Fruit fly (Drosophila melanogaster) whole organism, embryonic: ENCODE measurements around the gene CG32373.

ENCODE experiments used
- Ada2b ChIP-seq: fragments of 200-800 bp; sonication (Bioruptor generic); IDR thresholded peaks from 2 replicates; pipeline ENCODE4 v1.3.6; 2022; ENCODE audit warnings: missing biosample characterization, missing genetic modification characterization
- Bteb2 ChIP-seq: fragments of 200-800 bp; sonication (Bioruptor generic); optimal IDR thresholded peaks from 2 replicates; lab custom pipeline; 2016; ENCODE audit warnings: missing biosample characterization, missing genetic modification characterization
- CG10267 ChIP-seq: fragments of 200-800 bp; sonication (Bioruptor generic); optimal IDR thresholded peaks from 2 replicates; lab custom pipeline; 2018; ENCODE audit warnings: missing biosample characterization, mild to moderate bottlenecking, missing genetic modification characterization, moderate library complexity
- CG10366 ChIP-seq: fragments of 200-800 bp; sonication (Bioruptor generic); IDR thresholded peaks from 2 replicates; pipeline ENCODE4 v1.3.6; 2022; ENCODE audit warnings: missing biosample characterization, missing genetic modification characterization
- CG11456 ChIP-seq: fragments of 200-800 bp; sonication (Bioruptor generic); IDR thresholded peaks from 3 replicates; pipeline ENCODE4 v1.3.6; 2022; ENCODE audit warnings: missing biosample characterization, missing genetic modification characterization
- CG12071 ChIP-seq: fragments of 200-800 bp; sonication (Bioruptor generic); optimal IDR thresholded peaks from 3 replicates; lab custom pipeline; 2018; ENCODE audit warnings: missing biosample characterization, mild to moderate bottlenecking, missing genetic modification characterization
- CG1603 ChIP-seq: fragments of 200-800 bp; sonication (Bioruptor generic); optimal IDR thresholded peaks from 2 replicates; lab custom pipeline; 2019; ENCODE audit warnings: missing biosample characterization, mild to moderate bottlenecking, missing genetic modification characterization, moderate library complexity
- CG16779 ChIP-seq: fragments of 200-800 bp; sonication (Bioruptor generic); IDR thresholded peaks from 2 replicates; pipeline ENCODE4 v1.3.6; 2022; ENCODE audit warnings: missing biosample characterization, missing genetic modification characterization
- CG16815 ChIP-seq: fragments of 200-800 bp; sonication (Bioruptor generic); optimal IDR thresholded peaks from 3 replicates; lab custom pipeline; 2017; ENCODE audit warnings: missing biosample characterization, mild to moderate bottlenecking, missing genetic modification characterization
- CG17912 ChIP-seq: fragments of 200-800 bp; sonication (Bioruptor generic); optimal IDR thresholded peaks from 2 replicates; lab custom pipeline; 2018; ENCODE audit warnings: missing biosample characterization, mild to moderate bottlenecking, missing genetic modification characterization
- CG2199 ChIP-seq: fragments of 200-800 bp; sonication (Bioruptor generic); IDR thresholded peaks from 3 replicates; pipeline ENCODE4 v1.3.6; 2022; ENCODE audit warnings: missing biosample characterization, missing genetic modification characterization
- CG30403 ChIP-seq: fragments of 200-800 bp; sonication (Bioruptor generic); optimal IDR thresholded peaks from 3 replicates; lab custom pipeline; 2016; ENCODE audit warnings: missing biosample characterization, missing genetic modification characterization
- CG30431 ChIP-seq: fragments of 200-800 bp; sonication (Bioruptor generic); optimal IDR thresholded peaks from 2 replicates; lab custom pipeline; 2017; ENCODE audit warnings: missing biosample characterization, missing genetic modification characterization
- CG32532 ChIP-seq: fragments of 200-800 bp; sonication (Bioruptor generic); IDR thresholded peaks from 2 replicates; pipeline ENCODE4 v1.3.6; 2022; ENCODE audit warnings: missing biosample characterization, missing genetic modification characterization
- CG4328 ChIP-seq: fragments of 200-800 bp; sonication (Bioruptor generic); optimal IDR thresholded peaks from 3 replicates; lab custom pipeline; 2017; ENCODE audit warnings: missing biosample characterization, missing genetic modification reagents, missing genetic modification characterization
- CG7839 ChIP-seq: fragments of 200-800 bp; sonication (Bioruptor generic); optimal IDR thresholded peaks from 3 replicates; lab custom pipeline; 2018; ENCODE audit warnings: missing biosample characterization, mild to moderate bottlenecking, missing genetic modification characterization, moderate library complexity
- CG8388 ChIP-seq: fragments of 200-800 bp; sonication (Bioruptor generic); optimal IDR thresholded peaks from 2 replicates; lab custom pipeline; 2019; ENCODE audit warnings: missing biosample characterization, mild to moderate bottlenecking, missing genetic modification characterization, moderate library complexity
- CG9797 ChIP-seq: fragments of 200-800 bp; sonication (Bioruptor generic); optimal IDR thresholded peaks from 3 replicates; lab custom pipeline; 2018; ENCODE audit warnings: missing biosample characterization, mild to moderate bottlenecking, missing genetic modification characterization
- CG9876 ChIP-seq: fragments of 200-800 bp; sonication (Bioruptor generic); optimal IDR thresholded peaks from 2 replicates; lab custom pipeline; 2016; ENCODE audit warnings: missing biosample characterization, missing genetic modification characterization
- CHES-1-like ChIP-seq: fragments of 200-800 bp; sonication (Bioruptor generic); optimal IDR thresholded peaks from 2 replicates; lab custom pipeline; 2016; ENCODE audit warnings: missing biosample characterization, missing genetic modification characterization
- D19A ChIP-seq: fragments of 200-800 bp; optimal IDR thresholded peaks from 3 replicates; lab custom pipeline; 2019; ENCODE audit warnings: missing biosample characterization, mild to moderate bottlenecking, missing genetic modification characterization, moderate library complexity
- E2f1 ChIP-seq: fragments of 200-800 bp; sonication (Bioruptor generic); IDR thresholded peaks from 2 replicates; pipeline ENCODE4 v1.3.6; 2022; ENCODE audit warnings: missing biosample characterization, missing genetic modification characterization
- Hr39 ChIP-seq: fragments of >200 bp; optimal IDR thresholded peaks from 2 replicates; lab custom pipeline; 2017
- Max ChIP-seq: fragments of 200-800 bp; sonication (Bioruptor generic); optimal IDR thresholded peaks from 2 replicates; lab custom pipeline; 2016; ENCODE audit warnings: missing biosample characterization, mild to moderate bottlenecking, missing genetic modification characterization
- PHDP ChIP-seq: fragments of 200-800 bp; sonication (Bioruptor generic); optimal IDR thresholded peaks from 3 replicates; lab custom pipeline; 2018; ENCODE audit warnings: missing biosample characterization, mild to moderate bottlenecking, missing genetic modification characterization, moderate library complexity
- Poxn ChIP-seq: fragments of 200-800 bp; sonication (Bioruptor generic); IDR thresholded peaks from 2 replicates; pipeline ENCODE4 v1.3.6; 2022; ENCODE audit warnings: missing biosample characterization, missing genetic modification characterization
- Ravus ChIP-seq: fragments of 200-800 bp; sonication (Bioruptor generic); IDR thresholded peaks from 2 replicates; pipeline ENCODE4 v1.3.6; 2022; ENCODE audit warnings: missing biosample characterization, missing genetic modification characterization
- Scr ChIP-seq: fragments of 200-800 bp; sonication (Bioruptor generic); IDR thresholded peaks from 2 replicates; pipeline ENCODE4 v1.3.6; 2022; ENCODE audit warnings: missing biosample characterization, missing genetic modification characterization; ENCODE audit not compliant: partially characterized antibody
- Spps ChIP-seq: fragments of 200-800 bp; sonication (Bioruptor generic); optimal IDR thresholded peaks from 2 replicates; lab custom pipeline; 2018; ENCODE audit warnings: missing biosample characterization, mild to moderate bottlenecking, missing genetic modification characterization
- Xrp1 ChIP-seq: fragments of 200-800 bp; sonication (Bioruptor generic); IDR thresholded peaks from 2 replicates; pipeline ENCODE4 v1.3.6; 2022; ENCODE audit warnings: missing biosample characterization, missing genetic modification characterization
- bab2 ChIP-seq: fragments of 200-800 bp; sonication (Bioruptor generic); optimal IDR thresholded peaks from 2 replicates; lab custom pipeline; 2016; ENCODE audit warnings: missing biosample characterization, missing genetic modification characterization
- cato ChIP-seq: fragments of 200-800 bp; sonication (Bioruptor generic); optimal IDR thresholded peaks from 2 replicates; lab custom pipeline; 2016; ENCODE audit warnings: missing biosample characterization, missing genetic modification characterization, borderline replicate concordance
- dmrt99B ChIP-seq: fragments of 200-800 bp; sonication (Bioruptor generic); optimal IDR thresholded peaks from 2 replicates; lab custom pipeline; 2018; ENCODE audit warnings: missing biosample characterization, mild to moderate bottlenecking, missing genetic modification characterization, moderate library complexity
- gfzf ChIP-seq: fragments of 200-800 bp; sonication (Bioruptor generic); optimal IDR thresholded peaks from 2 replicates; lab custom pipeline; 2016; ENCODE audit warnings: missing biosample characterization, mild to moderate bottlenecking, missing genetic modification characterization, moderate library complexity
- h ChIP-seq: fragments of >200 bp; optimal IDR thresholded peaks from 2 replicates; lab custom pipeline; 2017
- inv ChIP-seq: fragments of 200-800 bp; sonication (Bioruptor generic); IDR thresholded peaks from 2 replicates; pipeline ENCODE4 v1.3.6; 2022; ENCODE audit warnings: missing biosample characterization, missing genetic modification characterization; ENCODE audit not compliant: partially characterized antibody
- jing ChIP-seq: fragments of 200-800 bp; sonication (Bioruptor generic); optimal IDR thresholded peaks from 2 replicates; lab custom pipeline; 2018; ENCODE audit warnings: missing biosample characterization, mild to moderate bottlenecking, missing genetic modification characterization
- lilli ChIP-seq: fragments of 200-800 bp; sonication (Bioruptor generic); optimal IDR thresholded peaks from 3 replicates; lab custom pipeline; 2016; ENCODE audit warnings: missing biosample characterization, missing genetic modification characterization
- mirr ChIP-seq: fragments of 200-800 bp; sonication (Bioruptor generic); optimal IDR thresholded peaks from 3 replicates; lab custom pipeline; 2018; ENCODE audit warnings: missing biosample characterization, mild to moderate bottlenecking, missing genetic modification characterization
- mld ChIP-seq: fragments of 200-800 bp; sonication (Bioruptor generic); IDR thresholded peaks from 3 replicates; pipeline ENCODE4 v1.3.6; 2022; ENCODE audit warnings: missing biosample characterization, missing genetic modification characterization; ENCODE audit not compliant: partially characterized antibody
- org-1 ChIP-seq: fragments of 200-800 bp; sonication (Bioruptor generic); optimal IDR thresholded peaks from 2 replicates; lab custom pipeline; 2017; ENCODE audit warnings: missing biosample characterization, missing genetic modification characterization
- psq ChIP-seq: fragments of 200-800 bp; sonication (Bioruptor generic); optimal IDR thresholded peaks from 2 replicates; lab custom pipeline; 2017; ENCODE audit warnings: missing biosample characterization, missing genetic modification characterization
- schlank ChIP-seq: fragments of 200-800 bp; sonication (Bioruptor generic); optimal IDR thresholded peaks from 2 replicates; lab custom pipeline; 2018; ENCODE audit warnings: missing biosample characterization, mild to moderate bottlenecking, missing genetic modification characterization
- sens ChIP-seq: fragments of 200-800 bp; sonication (Bioruptor generic); peaks from one replicate; lab custom pipeline; 2016; ENCODE audit warnings: missing biosample characterization, missing genetic modification characterization
- slbo ChIP-seq: fragments of 200-800 bp; sonication (Bioruptor generic); IDR thresholded peaks from 2 replicates; pipeline ENCODE4 v1.3.6; 2022; ENCODE audit warnings: missing biosample characterization, missing genetic modification characterization
- so ChIP-seq: fragments of 200-800 bp; sonication (Bioruptor generic); IDR thresholded peaks from 3 replicates; pipeline ENCODE4 v1.3.6; 2022; ENCODE audit warnings: missing biosample characterization, missing genetic modification characterization
- trh ChIP-seq: fragments of 200-800 bp; sonication (Bioruptor generic); optimal IDR thresholded peaks from 2 replicates; lab custom pipeline; 2016; ENCODE audit warnings: missing biosample characterization, missing genetic modification characterization
- unpg ChIP-seq: fragments of 200-800 bp; sonication (Bioruptor generic); optimal IDR thresholded peaks from 3 replicates; lab custom pipeline; 2018; ENCODE audit warnings: missing biosample characterization, mild to moderate bottlenecking, missing genetic modification characterization, moderate library complexity
- usp ChIP-seq: fragments of >200 bp; optimal IDR thresholded peaks from 2 replicates; lab custom pipeline; 2017; ENCODE audit warnings: missing biosample characterization, missing genetic modification characterization
- vfl ChIP-seq: fragments of 200-800 bp; sonication (Bioruptor generic); optimal IDR thresholded peaks from 2 replicates; lab custom pipeline; 2016; ENCODE audit warnings: missing biosample characterization, missing genetic modification characterization
- vvl ChIP-seq: fragments of 200-800 bp; sonication (Bioruptor generic); IDR thresholded peaks from 2 replicates; pipeline ENCODE4 v1.3.6; 2022; ENCODE audit warnings: missing biosample characterization, missing genetic modification characterization

Gene CG32373

DNA sequence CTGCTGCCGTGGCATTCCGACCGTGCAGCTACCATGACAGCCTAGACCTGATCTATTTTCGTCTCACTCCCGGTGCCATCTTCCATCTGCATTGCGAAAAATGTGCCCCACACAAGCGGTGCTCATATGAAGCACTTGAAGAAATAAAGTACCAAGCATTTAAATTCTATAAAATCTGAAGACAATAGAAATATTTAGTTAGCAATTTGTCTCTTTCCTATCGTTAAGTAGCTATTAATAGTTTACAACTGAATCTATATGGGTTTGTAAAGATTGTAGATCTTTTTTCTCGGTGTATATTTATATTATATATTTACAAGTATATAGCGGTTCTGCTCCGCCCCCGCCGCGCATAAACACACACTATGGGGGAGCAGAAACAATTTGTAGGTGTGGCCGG lies 39.1 kb upstream of the CG32373 start (continued):
- TF ChIP-seq jing (GFP tag; lab: Kevin White, UChicago), result no peak
- TF ChIP-seq sens (GFP tag; lab: Kevin White, UChicago), result peak; percentile 7
- no peak for TF ChIP-seq org-1
- peak; percentile 25 for TF ChIP-seq unpg (GFP tag; lab: Kevin White, UChicago)
- TF ChIP-seq vvl (GFP tag; lab: Robert Waterston, UW), result 0 out of 2 replicates have a peak, but pooled peaks have one; percentile 9
- TF ChIP-seq CG30431 (GFP tag; lab: Kevin White, UChicago), result no peak
- TF ChIP-seq Max, result no peak
- no peak for TF ChIP-seq bab2 (GFP tag; lab: Kevin White, UChicago)
- TF ChIP-seq CG16779 (GFP tag; lab: Robert Waterston, UW), result no peak
- peak; percentile 7 for TF ChIP-seq dmrt99B (tag; lab: Kevin White, UChicago)
- no peak for TF ChIP-seq CG4328 (GFP tag; lab: Kevin White, UChicago)
- TF ChIP-seq vfl (GFP tag; lab: Kevin White, UChicago), result no peak
- TF ChIP-seq gfzf (GFP tag; lab: Kevin White, UChicago), result no peak
- TF ChIP-seq CG10366, result no peak
- peak; percentile 22 for TF ChIP-seq CG30403 (GFP tag; lab: Kevin White, UChicago)
- no peak for TF ChIP-seq usp (GFP tag; lab: Kevin White, UChicago)
- TF ChIP-seq CG9797 (GFP tag; lab: Kevin White, UChicago), result no peak
- no peak for TF ChIP-seq PHDP (tag; lab: Kevin White, UChicago)
- TF ChIP-seq Poxn (GFP tag; lab: Robert Waterston, UW), result no peak
- no peak for TF ChIP-seq CG8388 (GFP tag; lab: Kevin White, UChicago)
- TF ChIP-seq trh, result no peak
- no peak for TF ChIP-seq CG16815 (GFP tag; lab: Kevin White, UChicago)
- TF ChIP-seq Ada2b (GFP tag; lab: Robert Waterston, UW), result no peak
- TF ChIP-seq, all 482 proteins: peak for 21

DNA sequence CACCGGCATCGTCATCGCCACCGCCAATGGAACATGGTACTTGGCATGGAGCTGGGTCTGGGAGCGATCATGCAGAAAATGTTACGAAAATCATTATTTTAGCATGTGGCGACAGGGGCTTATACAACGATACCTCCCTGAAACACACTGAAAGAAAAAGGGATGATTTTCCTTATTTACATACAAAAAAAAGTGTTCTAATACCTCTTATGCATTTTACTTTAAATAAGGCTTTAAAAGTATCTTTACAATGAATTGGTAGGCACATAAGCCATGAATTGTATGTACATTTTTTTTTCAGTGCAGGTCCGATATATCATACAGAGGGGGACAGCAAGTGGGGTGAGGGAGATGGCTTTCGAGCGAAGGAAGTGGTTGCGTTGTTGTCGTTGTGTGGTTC lies 36.1 kb upstream of the CG32373 start:
- peak; percentile 56 for TF ChIP-seq CG7839 (tag; lab: Kevin White, UChicago)
- peak; percentile 38 for TF ChIP-seq CG10267 (tag; lab: Kevin White, UChicago)
- no peak for TF ChIP-seq Bteb2
- TF ChIP-seq CG1603 (tag; lab: Kevin White, UChicago), result peak; percentile 56
- TF ChIP-seq h, result no peak
- TF ChIP-seq Ravus, result no peak
- peak; percentile 49 for TF ChIP-seq E2f1 (GFP tag; lab: Robert Waterston, UW)
- no peak for TF ChIP-seq psq (GFP tag; lab: Kevin White, UChicago)
- TF ChIP-seq CG11456 (GFP tag; lab: Robert Waterston, UW), result no peak
- peak; percentile 30 for TF ChIP-seq D19A (tag; lab: Kevin White, UChicago)
- no peak for TF ChIP-seq Hr39 (lab: Kevin White, UChicago)
- no peak for TF ChIP-seq CHES-1-like (GFP tag; lab: Kevin White, UChicago)
- TF ChIP-seq vvl (GFP tag; lab: Robert Waterston, UW), result 0 out of 2 replicates have a peak, but pooled peaks have one; percentile 37
- no peak for TF ChIP-seq inv (GFP tag; lab: Robert Waterston, UW)
- TF ChIP-seq cato (GFP tag; lab: Kevin White, UChicago), result no peak
- TF ChIP-seq CG17912 (GFP tag; lab: Kevin White, UChicago), result no peak
- peak; percentile 52 for TF ChIP-seq PHDP (tag; lab: Kevin White, UChicago)
- peak; percentile 38 for TF ChIP-seq CG30403 (GFP tag; lab: Kevin White, UChicago)
- TF ChIP-seq slbo, result peak; percentile 58; the same call in 1 of the 2 replicates
- peak; percentile 57; the same call in 2 of the 3 replicates for TF ChIP-seq so (GFP tag; lab: Robert Waterston, UW)
- no peak for TF ChIP-seq CG2199 (GFP tag; lab: Robert Waterston, UW)
- TF ChIP-seq lilli (GFP tag; lab: Kevin White, UChicago), result peak; percentile 27
- TF ChIP-seq CG12071 (GFP tag; lab: Kevin White, UChicago), result no peak
- TF ChIP-seq mirr (GFP tag; lab: Kevin White, UChicago), result no peak
- TF ChIP-seq schlank, result no peak
- no peak for TF ChIP-seq CG9876
- TF ChIP-seq bab2 (GFP tag; lab: Kevin White, UChicago), result peak; percentile 36
- TF ChIP-seq Scr (GFP tag; lab: Robert Waterston, UW), result no peak
- peak; percentile 51; the same call in 1 of the 2 replicates for TF ChIP-seq Xrp1 (GFP tag; lab: Robert Waterston, UW)
- no peak for TF ChIP-seq Spps (tag; lab: Kevin White, UChicago)
- no peak for TF ChIP-seq mld (GFP tag; lab: Robert Waterston, UW)
- TF ChIP-seq CG32532, result no peak
